Worm (Caenorhabditis elegans) whole organism, L4/young adult: ENCODE measurements around the gene tnc-2.
"Not testable (repeated sequence)": the region's sequence is repeated elsewhere in the genome, so short reads cannot be mapped to it uniquely, and the experiment has no call there.

Source experiments
- W03F9.2 ChIP-seq: fragments of 150-350 bp; optimal IDR thresholded peaks from 2 replicates; lab custom pipeline; 2014; ENCODE audit warnings: missing biosample characterization, missing genetic modification characterization
- dao-5 ChIP-seq: sonication (generic microtip); optimal IDR thresholded peaks from 2 replicates; lab custom pipeline; 2016; ENCODE audit warnings: missing genotype, missing genetic modification characterization, moderate library complexity, missing compliant biosample characterization
- him-1 ChIP-seq: sonication (generic microtip); optimal IDR thresholded peaks from 2 replicates; lab custom pipeline; 2016; ENCODE audit warnings: missing genotype, missing genetic modification reagents, missing genetic modification characterization, missing compliant biosample characterization

tnc-2 gene

ce11 chrII:10485640-10486039 lies 19.0 kb downstream of the tnc-2 start:
- TF ChIP-seq him-1 (tag; lab: Kevin White, UChicago), result no peak
- TF ChIP-seq dao-5 (tag; lab: Kevin White, UChicago), result no peak
- no peak for TF ChIP-seq W03F9.2

DNA sequence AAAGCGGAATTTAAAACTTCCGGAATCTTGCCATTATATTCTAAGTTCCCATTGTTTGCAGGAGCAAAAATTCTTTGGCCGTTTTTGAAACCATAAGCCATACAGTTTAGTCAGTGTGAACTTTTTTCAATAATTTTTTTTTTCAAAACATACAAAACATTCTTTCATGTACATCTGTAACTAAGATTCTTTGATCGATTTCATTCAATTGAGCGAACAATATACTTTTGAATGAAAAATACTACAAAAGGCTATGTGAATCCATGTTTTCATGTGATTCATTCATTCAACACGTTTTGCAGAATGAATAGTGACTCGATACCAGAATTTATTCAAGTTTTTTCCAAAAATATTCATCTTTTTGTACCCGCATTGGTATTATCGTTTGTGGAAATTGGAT lies 20.1 kb downstream of the tnc-2 start, which contains the start of gene ZK666.15:
ZK666.15 (plus strand) TSS at position 301 of the 400 bp plus-strand sequence.
- TF ChIP-seq dao-5 (tag; lab: Kevin White, UChicago) (no peak), him-1 (tag; lab: Kevin White, UChicago) (no peak), W03F9.2 (no peak)

DNA sequence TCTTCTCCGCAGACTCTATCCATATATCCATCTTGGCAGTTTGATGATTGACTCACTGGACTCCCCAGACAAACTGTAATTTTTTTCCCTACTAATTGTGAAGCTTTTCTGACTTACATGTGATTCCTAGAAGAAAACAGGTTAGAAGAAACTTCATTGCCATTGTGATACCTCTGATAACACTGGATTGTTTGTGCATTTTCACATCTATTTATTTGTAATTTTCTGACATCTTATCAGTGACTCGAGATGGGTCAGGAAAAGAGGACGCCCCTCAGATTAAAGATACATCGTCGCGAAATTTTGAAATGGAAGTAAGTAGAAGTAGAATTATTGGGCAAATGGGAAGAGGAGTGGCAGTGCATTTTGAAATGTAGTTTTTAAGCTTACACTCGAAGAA lies 23.7 kb downstream of the tnc-2 start, which contains the start of gene clec-61:
clec-61 (minus strand) TSS at position 209 of the 400 bp plus-strand sequence.
- no peak for TF ChIP-seq dao-5 (tag; lab: Kevin White, UChicago)
- no peak for TF ChIP-seq him-1 (tag; lab: Kevin White, UChicago)
- no peak for TF ChIP-seq W03F9.2

DNA sequence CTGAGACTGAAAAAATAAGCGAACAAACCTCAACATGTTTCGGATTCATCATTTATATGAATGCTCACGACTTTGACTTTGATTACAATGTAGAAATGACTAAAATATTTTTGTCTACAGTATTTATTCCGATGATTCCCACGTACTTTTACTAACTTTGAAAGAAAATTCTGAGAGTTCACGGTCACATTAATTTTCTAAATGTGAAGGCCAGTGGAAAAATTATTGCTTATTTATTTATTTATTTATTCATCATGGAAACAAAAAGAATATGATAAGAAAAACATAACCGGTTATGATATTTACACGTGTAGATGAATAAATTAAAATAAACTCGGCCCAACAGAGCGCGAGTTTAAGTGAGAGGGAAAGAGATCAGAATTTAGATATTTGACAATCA lies 26.4 kb downstream of the tnc-2 start, which contains the start of gene ZK666.8:
ZK666.8 (minus strand) TSS at position 101 of the 400 bp plus-strand sequence.
- TF ChIP-seq W03F9.2; dao-5 (tag; lab: Kevin White, UChicago); him-1 (tag; lab: Kevin White, UChicago): not testable (repeated sequence)

DNA sequence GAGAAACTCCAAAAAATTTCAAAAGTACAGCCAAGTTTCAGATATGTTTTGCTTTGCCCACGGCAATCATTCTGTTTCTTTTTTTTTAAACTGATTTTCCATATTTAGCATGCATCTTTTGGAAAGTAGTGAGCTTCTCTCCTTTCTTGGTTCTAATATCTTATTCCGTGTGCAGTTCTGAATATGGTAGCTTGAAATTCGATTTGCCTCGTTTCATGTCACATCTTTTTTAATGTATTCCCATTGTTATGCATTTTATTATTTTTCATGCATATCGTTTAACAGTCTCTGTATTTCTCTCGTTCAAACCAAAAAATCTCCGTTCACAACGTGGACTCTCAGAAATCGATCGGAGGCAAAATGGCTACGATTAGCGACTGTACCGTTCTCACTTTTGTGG lies 27.8 kb downstream of the tnc-2 start, which contains the start of gene ZK666.14:
ZK666.14 (plus strand) TSS at position 301 of the 400 bp plus-strand sequence.
- TF ChIP-seq him-1 (tag; lab: Kevin White, UChicago) (no peak), dao-5 (tag; lab: Kevin White, UChicago) (no peak), W03F9.2 (no peak)

- TF ChIP-seq dao-5 (tag; lab: Kevin White, UChicago), result no peak
- no peak for TF ChIP-seq W03F9.2
- TF ChIP-seq him-1 (tag; lab: Kevin White, UChicago), result no peak
Measured at ce11 chrII:10495912-10496311, 29.3 kb downstream of the tnc-2 start, which contains the start of gene ZK666.12. Gene ZK666.12, plus strand, starts transcription at chrII:10496212.

- TF ChIP-seq him-1 (tag; lab: Kevin White, UChicago) (no peak), W03F9.2 (no peak), dao-5 (tag; lab: Kevin White, UChicago) (no peak)
Measured at ce11 chrII:10500674-10501073, 34.0 kb downstream of the tnc-2 start.

DNA sequence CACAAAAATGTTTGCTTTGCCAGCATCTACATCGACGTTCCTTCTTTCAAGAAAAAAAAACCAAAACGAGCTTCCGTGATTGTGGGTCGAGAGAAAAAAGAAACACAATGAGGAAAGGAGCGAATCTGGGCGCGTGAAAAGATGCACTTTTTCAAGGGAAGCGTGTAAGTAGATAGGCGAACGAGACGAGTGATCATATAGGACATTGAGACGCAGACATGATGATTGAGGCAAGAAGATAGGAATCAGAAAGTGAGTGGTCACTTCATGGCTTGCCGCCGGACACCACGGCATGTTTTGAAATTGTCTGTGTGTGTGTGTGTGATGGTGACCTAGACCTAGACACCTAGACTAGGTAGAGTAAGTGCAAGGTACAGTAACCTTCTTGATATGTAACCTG lies 34.9 kb downstream of the tnc-2 start:
- TF ChIP-seq him-1 (tag; lab: Kevin White, UChicago) (no peak), W03F9.2 (no peak), dao-5 (tag; lab: Kevin White, UChicago) (no peak)

ce11 chrII:10502491-10503063 lies 35.9 kb downstream of the tnc-2 start, which contains the start of gene myrf-1:
Gene myrf-1, minus strand, starts transcription at chrII:10502541.
- TF ChIP-seq dao-5 (tag; lab: Kevin White, UChicago) (peak; percentile 56), W03F9.2 (peak; percentile 52), him-1 (tag; lab: Kevin White, UChicago) (peak; percentile 63)

ce11 chrII:10504729-10505128 lies 38.1 kb downstream of the tnc-2 start:
- TF ChIP-seq him-1 (tag; lab: Kevin White, UChicago) (no peak), dao-5 (tag; lab: Kevin White, UChicago) (no peak), W03F9.2 (no peak)

- no peak for TF ChIP-seq him-1 (tag; lab: Kevin White, UChicago)
- no peak for TF ChIP-seq dao-5 (tag; lab: Kevin White, UChicago)
- no peak for TF ChIP-seq W03F9.2
Measured at ce11 chrII:10505949-10506348, 39.3 kb downstream of the tnc-2 start.

ce11 chrII:10507906-10508305 lies 41.3 kb downstream of the tnc-2 start:
- TF ChIP-seq dao-5 (tag; lab: Kevin White, UChicago), result no peak
- no peak for TF ChIP-seq W03F9.2
- TF ChIP-seq him-1 (tag; lab: Kevin White, UChicago), result no peak

DNA sequence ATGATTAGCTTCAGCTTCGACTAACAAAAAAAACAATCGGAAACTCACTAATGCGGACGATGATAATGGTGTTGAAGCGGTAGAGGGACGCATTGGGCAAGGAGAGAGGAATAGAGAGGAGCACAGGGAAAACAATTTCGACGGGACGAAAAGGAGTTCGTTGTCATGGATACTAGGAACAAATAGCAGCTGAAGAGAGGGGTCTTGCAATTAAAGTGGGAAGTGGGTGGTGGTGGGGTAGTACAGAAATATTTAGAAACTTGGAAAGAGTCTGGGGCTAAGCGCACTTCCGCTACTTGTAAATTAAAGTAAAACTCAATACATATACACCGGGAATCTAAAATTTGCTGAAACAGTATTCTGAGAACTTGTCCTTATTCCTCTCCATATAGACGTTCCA lies 43.1 kb downstream of the tnc-2 start, which contains the start of gene F59B10.2:
F59B10.2 (minus strand) TSS at position 101 of the 400 bp plus-strand sequence.
- no peak for TF ChIP-seq him-1 (tag; lab: Kevin White, UChicago)
- no peak for TF ChIP-seq W03F9.2
- no peak for TF ChIP-seq dao-5 (tag; lab: Kevin White, UChicago)

- TF ChIP-seq W03F9.2 (no peak), him-1 (tag; lab: Kevin White, UChicago) (no peak), dao-5 (tag; lab: Kevin White, UChicago) (no peak)
Measured at ce11 chrII:10510242-10510641, 43.6 kb downstream of the tnc-2 start, which contains the start of gene F59B10.3. Gene F59B10.3, plus strand, starts transcription at chrII:10510542.
